Worm (Caenorhabditis elegans) whole organism, L4 larva: Measurements from ENCODE around the gene mrpl-48.

Experiments
- ceh-20 ChIP-seq: fragments of 200-800 bp; sonication (Bioruptor generic); IDR thresholded peaks from 2 replicates; pipeline ENCODE4 v1.3.6; 2022; ENCODE audit warnings: missing genetic modification reagents, missing genetic modification characterization, missing compliant biosample characterization
- ceh-44 ChIP-seq: fragments of 200-800 bp; sonication (Bioruptor generic); IDR thresholded peaks from 2 replicates; pipeline ENCODE4 v1.3.6; 2022; ENCODE audit warnings: missing genetic modification reagents, missing genetic modification characterization, missing compliant biosample characterization
- ceh-62 ChIP-seq: sonication (generic microtip); optimal IDR thresholded peaks from 2 replicates; lab custom pipeline; 2017; ENCODE audit warnings: missing biosample characterization, missing genetic modification characterization
- ceh-82 ChIP-seq: sonication (generic microtip); optimal IDR thresholded peaks from 2 replicates; lab custom pipeline; 2017; ENCODE audit warnings: missing biosample characterization, missing genetic modification characterization
- ctbp-1 ChIP-seq: fragments of 200-800 bp; sonication (Bioruptor generic); IDR thresholded peaks from 2 replicates; pipeline ENCODE4 v1.3.6; 2022; ENCODE audit warnings: missing genetic modification reagents, missing genetic modification characterization, missing compliant biosample characterization
- daf-16 ChIP-seq, 3 experiments: sonication (generic microtip); optimal IDR thresholded peaks; 2 replicates each; lab custom pipeline; 2016 to 2017; ENCODE audit warnings: missing genetic modification characterization in 3 of 3, missing genetic modification reagents in 3 of 3, mild to moderate bottlenecking in 2 of 3, missing compliant biosample characterization in 2 of 3, missing biosample characterization in 1 of 3, moderate library complexity in 1 of 3
- daf-8 ChIP-seq: fragments of 200-800 bp; sonication (Bioruptor generic); IDR thresholded peaks from 2 replicates; pipeline ENCODE4 v1.3.6; 2022; ENCODE audit warnings: missing genetic modification characterization, missing compliant biosample characterization
- dmd-6 ChIP-seq: fragments of 200-800 bp; sonication (Bioruptor generic); IDR thresholded peaks from 2 replicates; pipeline ENCODE4 v1.3.6; 2022; ENCODE audit warnings: missing genetic modification reagents, missing genetic modification characterization, missing compliant biosample characterization
- dmd-8 ChIP-seq: fragments of 200-800 bp; sonication (Bioruptor generic); IDR thresholded peaks from 2 replicates; pipeline ENCODE4 v1.3.6; 2022; ENCODE audit warnings: missing genetic modification characterization, missing compliant biosample characterization
- duxl-1 ChIP-seq: sonication (generic microtip); optimal IDR thresholded peaks from 2 replicates; lab custom pipeline; 2016; ENCODE audit warnings: mild to moderate bottlenecking, missing genetic modification characterization, moderate library complexity, missing compliant biosample characterization; ENCODE audit not compliant: poor library complexity
- dve-1 ChIP-seq: sonication (generic microtip); optimal IDR thresholded peaks from 2 replicates; lab custom pipeline; 2017; ENCODE audit warnings: antibody characterized with exemption, mild to moderate bottlenecking, missing genetic modification characterization, missing compliant biosample characterization; ENCODE audit not compliant: insufficient read depth
- fkh-10 ChIP-seq: fragments of 150-350 bp; optimal IDR thresholded peaks from 2 replicates; lab custom pipeline; 2014; ENCODE audit warnings: missing biosample characterization, missing genetic modification reagents, missing genetic modification characterization
- hlh-30 ChIP-seq: sonication (generic microtip); optimal IDR thresholded peaks from 2 replicates; lab custom pipeline; 2017; ENCODE audit warnings: antibody characterized with exemption, mild to moderate bottlenecking, missing genetic modification characterization, missing compliant biosample characterization; ENCODE audit not compliant: insufficient read depth
- lim-7 ChIP-seq: fragments of 200-800 bp; sonication (Bioruptor generic); IDR thresholded peaks from 2 replicates; pipeline ENCODE4 v1.3.6; 2022; ENCODE audit warnings: missing genetic modification characterization, missing compliant biosample characterization
- madf-5 ChIP-seq, 2 experiments: fragments of 200-800 bp; sonication (Bioruptor generic); IDR thresholded peaks; 2 replicates each; pipeline ENCODE4 v1.3.6; 2022; ENCODE audit warnings: missing compliant biosample characterization in 2 of 2, missing genetic modification characterization in 2 of 2
- mep-1 ChIP-seq: fragments of 150-350 bp; sonication (generic microtip); optimal IDR thresholded peaks from 3 replicates; lab custom pipeline; 2014; ENCODE audit warnings: missing biosample characterization, missing genetic modification characterization
- mes-2 ChIP-seq: sonication (generic microtip); optimal IDR thresholded peaks from 2 replicates; lab custom pipeline; 2016; ENCODE audit warnings: missing genotype, mild to moderate bottlenecking, missing genetic modification characterization, missing compliant biosample characterization; ENCODE audit not compliant: poor library complexity, severe bottlenecking
- mxl-3 ChIP-seq: fragments of 200-800 bp; sonication (Bioruptor generic); optimal IDR thresholded peaks from 2 replicates; lab custom pipeline; 2018; ENCODE audit warnings: mild to moderate bottlenecking, missing genetic modification characterization, missing compliant biosample characterization
- nhr-111 ChIP-seq: fragments of 200-800 bp; sonication (Bioruptor generic); optimal IDR thresholded peaks from 2 replicates; lab custom pipeline; 2018; ENCODE audit warnings: mild to moderate bottlenecking, missing genetic modification characterization, missing compliant biosample characterization
- nhr-28 ChIP-seq: fragments of 150-350 bp; optimal IDR thresholded peaks from 2 replicates; lab custom pipeline; 2014; ENCODE audit warnings: missing biosample characterization, missing genetic modification characterization
- nhr-6 ChIP-seq: fragments of 150-350 bp; optimal IDR thresholded peaks from 2 replicates; lab custom pipeline; 2014; ENCODE audit warnings: missing biosample characterization, missing genetic modification characterization
- php-3 ChIP-seq: fragments of 200-800 bp; sonication (Bioruptor generic); IDR thresholded peaks from 2 replicates; pipeline ENCODE4 v1.3.6; 2022; ENCODE audit warnings: missing genetic modification reagents, missing genetic modification characterization, missing compliant biosample characterization
- rbr-2 ChIP-seq: sonication (generic microtip); optimal IDR thresholded peaks from 2 replicates; lab custom pipeline; 2016; ENCODE audit warnings: missing genotype, missing genetic modification characterization, missing compliant biosample characterization
- spr-3 ChIP-seq: fragments of 200-800 bp; sonication (Bioruptor generic); optimal IDR thresholded peaks from 2 replicates; lab custom pipeline; 2018; ENCODE audit warnings: mild to moderate bottlenecking, missing genetic modification characterization, missing compliant biosample characterization
- unc-130 ChIP-seq: sonication (generic microtip); optimal IDR thresholded peaks from 2 replicates; lab custom pipeline; 2016; ENCODE audit warnings: missing genetic modification reagents, missing genetic modification characterization, missing compliant biosample characterization
- zip-11 ChIP-seq: fragments of 200-800 bp; sonication (Bioruptor generic); IDR thresholded peaks from 2 replicates; pipeline ENCODE4 v1.3.6; 2022; ENCODE audit warnings: missing genetic modification characterization, missing compliant biosample characterization

The mrpl-48 gene

DNA sequence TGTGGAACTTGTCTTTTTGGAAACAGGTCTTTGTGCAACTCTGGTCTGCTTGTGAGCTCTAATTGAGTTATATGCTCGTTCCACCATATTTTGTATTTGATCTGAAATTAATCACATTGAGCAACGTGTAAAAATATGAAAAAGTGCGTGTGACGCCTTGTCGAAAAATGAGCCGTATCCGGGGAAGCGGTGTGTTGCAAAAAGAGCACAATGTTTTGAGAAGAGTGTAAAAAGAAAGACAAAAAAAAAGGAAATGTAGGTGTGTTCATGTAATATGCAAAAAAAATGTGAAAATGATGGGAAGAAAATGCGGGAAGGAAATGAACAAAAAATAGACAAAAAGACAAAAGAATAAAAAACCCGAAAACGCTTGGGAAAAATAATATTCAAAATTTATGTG, 37.3 kb downstream of the mrpl-48 start, which contains the start of gene acy-4:
acy-4 (minus strand) TSS at position 101 of the 400 bp plus-strand sequence.
- TF ChIP-seq ceh-44 (GFP tag; lab: Robert Waterston, UW) (no peak), daf-8 (GFP tag; lab: Robert Waterston, UW) (no peak), ceh-62 (tag; lab: Kevin White, UChicago) (no peak), rbr-2 (tag; lab: Kevin White, UChicago) (no peak), nhr-28 (tag; lab: Kevin White, UChicago) (no peak), unc-130 (GFP tag; lab: Kevin White, UChicago) (no peak), nhr-111 (GFP tag; lab: Kevin White, UChicago) (no peak), ctbp-1 (GFP tag; lab: Robert Waterston, UW) (no peak), mep-1 (tag; lab: Kevin White, UChicago) (no peak), fkh-10 (GFP tag; lab: Kevin White, UChicago) (no peak), mes-2 (tag; lab: Kevin White, UChicago) (no peak), ceh-20 (GFP tag; lab: Robert Waterston, UW) (no peak), duxl-1 (tag; lab: Kevin White, UChicago) (no peak), dmd-8 (GFP tag; lab: Robert Waterston, UW) (no peak), mxl-3 (GFP tag; lab: Kevin White, UChicago) (no peak)

DNA sequence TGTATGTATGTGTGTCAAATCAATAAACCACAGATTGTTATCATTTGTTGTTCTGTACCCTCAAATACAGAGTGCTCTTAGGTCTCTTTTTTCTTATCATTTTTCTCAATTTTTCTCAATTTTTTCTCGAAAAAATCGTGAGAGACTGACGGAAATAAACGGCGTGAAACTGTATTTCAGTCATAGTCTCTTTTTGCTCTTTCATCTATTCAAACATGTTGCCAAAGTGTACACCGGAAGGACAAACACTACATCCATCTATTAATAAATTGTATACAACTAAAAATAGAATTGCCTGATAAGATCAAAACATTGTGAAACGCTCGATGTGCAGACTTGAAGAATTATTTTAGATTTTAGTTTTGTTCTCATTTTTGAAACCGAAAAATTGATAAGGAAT, 40.9 kb downstream of the mrpl-48 start:
- TF ChIP-seq hlh-30 (no peak), daf-16 (GFP tag; optimal IDR thresholded peaks at IDR 0.05; lab: Kevin White, UChicago) (no peak), daf-16 (tag; optimal IDR thresholded peaks at IDR 0.05; lab: Kevin White, UChicago) (peak; percentile 66), mes-2 (tag; lab: Kevin White, UChicago) (no peak), fkh-10 (GFP tag; lab: Kevin White, UChicago) (no peak), madf-5 (GFP tag; IDR thresholded peaks at IDR 0.05; lab: Robert Waterston, UW) (no peak), nhr-28 (tag; lab: Kevin White, UChicago) (peak; percentile 18), nhr-6 (tag; lab: Kevin White, UChicago) (peak; percentile 6), spr-3 (no peak), zip-11 (GFP tag; lab: Robert Waterston, UW) (no peak), ceh-82 (tag; lab: Kevin White, UChicago) (no peak), dve-1 (tag; lab: Kevin White, UChicago) (peak; percentile 32), php-3 (GFP tag; lab: Robert Waterston, UW) (no peak), ctbp-1 (GFP tag; lab: Robert Waterston, UW) (no peak), lim-7 (GFP tag; lab: Robert Waterston, UW) (no peak), dmd-6 (GFP tag; lab: Robert Waterston, UW) (peak; percentile 28; the same call in 1 of the 2 replicates), ceh-44 (GFP tag; lab: Robert Waterston, UW) (no peak)
